Worm (Caenorhabditis elegans): Measurements from ENCODE around the gene Y79H2A.2.

DNA sequence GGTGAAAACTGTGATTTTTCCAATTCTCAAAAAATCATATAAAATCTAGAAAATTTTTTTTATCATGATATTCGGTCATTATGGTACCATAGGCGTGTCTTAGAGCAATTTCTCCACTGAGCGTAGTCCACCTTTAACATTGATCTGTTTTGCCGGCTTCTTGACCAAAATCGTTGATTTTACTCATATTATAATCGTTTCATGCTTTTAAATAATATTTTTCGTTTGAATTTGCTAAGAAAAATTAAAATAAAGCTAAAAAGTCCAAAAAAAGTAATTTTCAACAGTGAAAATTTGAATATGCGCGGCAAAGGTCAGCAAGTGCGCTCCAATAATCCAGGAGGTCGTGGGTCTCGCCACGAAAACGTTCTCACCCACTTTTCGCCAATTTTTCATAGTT, 10.4 kb upstream of the Y79H2A.2 start, which contains the start of gene Y79H2A.4:
- no peak for TF ChIP-seq elt-3 (tag; optimal IDR thresholded peaks at IDR 0.05)
- TF ChIP-seq nhr-28 (tag; optimal IDR thresholded peaks at IDR 0.05) = no peak
- no peak for TF ChIP-seq mep-1 (tag; optimal IDR thresholded peaks at IDR 0.05)
- TF ChIP-seq nhr-237 (tag; optimal IDR thresholded peaks at IDR 0.05) = no peak
- no peak for TF ChIP-seq lin-13 (tag; optimal IDR thresholded peaks at IDR 0.05)
- no peak for TF ChIP-seq unc-62 (GFP tag; optimal IDR thresholded peaks at IDR 0.05)
- TF ChIP-seq nhr-12 (tag; optimal IDR thresholded peaks at IDR 0.05) = no peak
- TF ChIP-seq tbx-8 (GFP tag; optimal IDR thresholded peaks at IDR 0.05) = no peak
- no peak for TF ChIP-seq zip-8 (tag; optimal IDR thresholded peaks at IDR 0.05)

Measured in whole organism, mixed stage, embryonic.